Worm (Caenorhabditis elegans): Measurements from ENCODE around the gene hacl-1.
"Not testable (repeated sequence)": the region's sequence is repeated elsewhere in the genome, so short reads cannot be mapped to it uniquely, and the experiment has no call there.

hacl-1 gene

ce11 chrII:11450882-11451281 lies 41.9 kb downstream of the hacl-1 start:
- TF ChIP-seq F55B11.4 (tag; optimal IDR thresholded peaks at IDR 0.05; ENCODE audit: borderline replicate concordance, insufficient read depth) (no peak), lin-35 (GFP tag; optimal IDR thresholded peaks at IDR 0.05) (peak in 1 of 3 experiments; percentile 3), B0261.1 (tag; optimal IDR thresholded peaks at IDR 0.05) (no peak), gei-17 (GFP tag; optimal IDR thresholded peaks at IDR 0.05) (no peak)

ce11 chrII:11448753-11449152 lies 44.0 kb downstream of the hacl-1 start, which contains the start of gene W02B12.1:
TSS of gene W02B12.1 (plus strand) at chrII:11449021.
- no peak for TF ChIP-seq hlh-26 (GFP tag; conservative IDR thresholded peaks at IDR 0.05)
- TF ChIP-seq nhr-80 (tag; optimal IDR thresholded peaks at IDR 0.05) = peak; percentile 73

ce11 chrII:11444973-11445372 lies 47.8 kb downstream of the hacl-1 start, which contains the start of gene W02B12.13:
TSS of gene W02B12.13 (plus strand) at chrII:11445273.
- TF ChIP-seq attf-3 (GFP tag; conservative IDR thresholded peaks at IDR 0.05) = no peak

- TF ChIP-seq F57A8.1 (GFP tag; optimal IDR thresholded peaks at IDR 0.05) = no peak
- TF ChIP-seq akir-1 (GFP tag; optimal IDR thresholded peaks at IDR 0.05) = no peak
- no peak for TF ChIP-seq unc-130 (GFP tag; optimal IDR thresholded peaks at IDR 0.05)
- 0 out of 2 replicates have a peak, but pooled peaks have one; percentile 39 for TF ChIP-seq madf-6 (GFP tag; IDR thresholded peaks at IDR 0.05)
- TF ChIP-seq nhr-90 (tag; optimal IDR thresholded peaks at IDR 0.05) = no peak
- no peak for TF ChIP-seq tbx-9 (tag; optimal IDR thresholded peaks at IDR 0.05; ENCODE audit: borderline replicate concordance)
- TF ChIP-seq snpc-3.4 (tag; optimal IDR thresholded peaks at IDR 0.05) = no peak
These were observed 48.9 kb downstream of the hacl-1 start, which contains the start of gene adbp-1 for ce11 chrII:11443862-11444261. TSS of gene adbp-1 (plus strand) at chrII:11444162.

ce11 chrII:11443128-11443527 lies 49.6 kb downstream of the hacl-1 start:
- TF ChIP-seq zfh-2 (GFP tag; conservative IDR thresholded peaks at IDR 0.05) (peak; percentile 92), lag-1 (GFP tag; IDR thresholded peaks at IDR 0.05) (0 out of 2 replicates have a peak, but pooled peaks have one; percentile 32), ceh-27 (GFP tag; optimal IDR thresholded peaks at IDR 0.05) (no peak), rec-8 (tag; optimal IDR thresholded peaks at IDR 0.05) (no peak), egrh-3 (GFP tag; IDR thresholded peaks at IDR 0.05) (peak; percentile 93)

- not testable (repeated sequence) for TF ChIP-seq efl-1 (GFP tag; optimal IDR thresholded peaks at IDR 0.05); rcor-1 (GFP tag; IDR thresholded peaks at IDR 0.05); lag-1 (GFP tag; IDR thresholded peaks at IDR 0.05)
These were observed 50.3 kb downstream of the hacl-1 start, which contains the start of gene ebp-2 for ce11 chrII:11442425-11442824. TSS of gene ebp-2 (plus strand) at chrII:11442725.

- TF ChIP-seq madf-6 (GFP tag; IDR thresholded peaks at IDR 0.05) (peak; percentile 80), attf-3 (GFP tag; conservative IDR thresholded peaks at IDR 0.05) (peak; percentile 89), madf-3 (GFP tag; IDR thresholded peaks at IDR 0.05) (0 out of 2 replicates have a peak, but pooled peaks have one; percentile 40), tlf-1 (GFP tag; optimal IDR thresholded peaks at IDR 0.05) (no peak), F33H1.4 (GFP tag; IDR thresholded peaks at IDR 0.05) (peak; percentile 26), hmg-20 (GFP tag; IDR thresholded peaks at IDR 0.05) (no peak), lin-35 (GFP tag; optimal IDR thresholded peaks at IDR 0.05) (peak in 1 of 3 experiments; percentile 36), dpl-1 (GFP tag; optimal IDR thresholded peaks at IDR 0.05) (peak; percentile 38), ztf-18 (tag; optimal IDR thresholded peaks at IDR 0.05) (no peak), ztf-6 (GFP tag; IDR thresholded peaks at IDR 0.05) (no peak), let-526 (GFP tag; IDR thresholded peaks at IDR 0.05) (no peak), ceh-91 (GFP tag; IDR thresholded peaks at IDR 0.05) (peak; percentile 16; the same call in 1 of the 2 replicates), attf-5 (GFP tag; optimal IDR thresholded peaks at IDR 0.05) (peak; percentile 21), lsl-1 (GFP tag; optimal IDR thresholded peaks at IDR 0.05) (peak; percentile 16), nhr-90 (tag; optimal IDR thresholded peaks at IDR 0.05) (no peak), efl-1 (GFP tag; optimal IDR thresholded peaks at IDR 0.05) (peak; percentile 73), hmg-1.2 (GFP tag; IDR thresholded peaks at IDR 0.05) (0 out of 2 replicates have a peak, but pooled peaks have one; percentile 4), lin-40 (tag; optimal IDR thresholded peaks at IDR 0.05) (no peak)
These were observed 52.5 kb downstream of the hacl-1 start, which contains the start of gene VW02B12L.2 for ce11 chrII:11440265-11440664. TSS of gene VW02B12L.2 (minus strand) at chrII:11440329.

Data from whole organism, young adult.